1 fruit fly cellular context compared by ENCODE assay signal in the genomic region with DNA sequence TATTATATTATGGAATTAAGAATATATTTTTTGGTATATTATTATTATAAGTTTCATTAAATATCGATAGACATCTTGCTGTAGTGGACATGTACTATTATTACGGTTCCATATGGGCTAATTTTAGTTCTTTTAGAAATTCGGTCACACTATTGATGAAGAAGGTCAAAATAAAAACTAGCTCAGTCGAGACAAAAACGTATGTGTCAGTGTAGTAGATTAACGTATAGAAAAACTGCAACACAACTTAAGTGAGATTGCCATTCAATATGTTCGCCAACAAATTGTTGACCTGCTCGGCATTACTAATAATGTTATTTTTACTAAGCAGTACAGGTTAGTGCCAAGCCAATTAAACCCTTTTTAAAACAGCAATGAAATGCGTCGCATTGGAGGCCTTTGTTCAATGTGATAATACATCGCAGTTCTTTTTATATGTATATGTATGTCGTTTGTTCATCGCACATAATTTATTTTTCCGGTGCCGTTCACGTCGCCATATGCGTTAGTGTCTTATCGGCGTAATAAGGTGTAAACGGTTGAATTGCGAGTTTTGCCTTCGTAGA.
TF ChIP-seq lines count a peak whose summit lies in the region.

A gene (plus strand): TSS at position 164 of the 566 bp plus-strand sequence.

TF ChIP-seq in whole organism, embryonic, 481 proteins besides CTCF, POLR2A, EP300 and RAD21 (continued from another document and continues in another):
- no peak for TF ChIP-seq CG11398 (GFP tag; optimal IDR thresholded peaks at IDR 0.05; lab: Kevin White, UChicago)
- no peak for TF ChIP-seq CG12104 (GFP tag; optimal IDR thresholded peaks at IDR 0.05; lab: Kevin White, UChicago)
- TF ChIP-seq CG12769 (tag; optimal IDR thresholded peaks at IDR 0.05; lab: Kevin White, UChicago), result no peak
- TF ChIP-seq pan (optimal IDR thresholded peaks at IDR 0.05; lab: Kevin White, UChicago), result no peak
- TF ChIP-seq pan (GFP tag; optimal IDR thresholded peaks at IDR 0.05 in 1 of 2, IDR thresholded peaks at IDR 0.05 in 1 of 2), result no peak
- no peak for TF ChIP-seq vnd (GFP tag; IDR thresholded peaks at IDR 0.05; lab: Robert Waterston, UW; ENCODE audit: partially characterized antibody)
- no peak for TF ChIP-seq gt (GFP tag; IDR thresholded peaks at IDR 0.05; lab: Robert Waterston, UW)
- TF ChIP-seq CG11560 (tag; IDR thresholded peaks at IDR 0.05; lab: Robert Waterston, UW), result no peak
- TF ChIP-seq CG30020 (tag; optimal IDR thresholded peaks at IDR 0.05; lab: Kevin White, UChicago), result peak; percentile 99
- no peak for TF ChIP-seq pita (GFP tag; optimal IDR thresholded peaks at IDR 0.05; lab: Kevin White, UChicago)
- TF ChIP-seq Bdp1 (GFP tag; optimal IDR thresholded peaks at IDR 0.05; lab: Kevin White, UChicago), result no peak
- TF ChIP-seq Hr39 (optimal IDR thresholded peaks at IDR 0.05; lab: Kevin White, UChicago), result no peak
- no peak for TF ChIP-seq cwo (GFP tag; optimal IDR thresholded peaks at IDR 0.05; lab: Kevin White, UChicago)
- peak; percentile 68 for TF ChIP-seq CG12391 (tag; optimal IDR thresholded peaks at IDR 0.05; lab: Kevin White, UChicago)
- no peak for TF ChIP-seq ash1 (GFP tag; optimal IDR thresholded peaks at IDR 0.05; lab: Kevin White, UChicago)
- no peak for TF ChIP-seq lbe (GFP tag; optimal IDR thresholded peaks at IDR 0.05; lab: Kevin White, UChicago)
- TF ChIP-seq CG30431 (GFP tag; optimal IDR thresholded peaks at IDR 0.05; lab: Kevin White, UChicago), result no peak
- TF ChIP-seq maf-S (GFP tag; optimal IDR thresholded peaks at IDR 0.05; lab: Kevin White, UChicago), result no peak
- TF ChIP-seq Drgx (GFP tag; IDR thresholded peaks at IDR 0.05; lab: Robert Waterston, UW), result no peak
- no peak for TF ChIP-seq B-H2 (GFP tag; optimal IDR thresholded peaks at IDR 0.05; lab: Kevin White, UChicago)
- no peak for TF ChIP-seq CG10543 (GFP tag; optimal IDR thresholded peaks at IDR 0.05; lab: Kevin White, UChicago)
- TF ChIP-seq B-H1 (GFP tag; IDR thresholded peaks at IDR 0.05; lab: Robert Waterston, UW), result no peak
- no peak for TF ChIP-seq Trl (optimal IDR thresholded peaks at IDR 0.05; lab: Kevin White, UChicago)
- TF ChIP-seq Trl (GFP tag; optimal IDR thresholded peaks at IDR 0.05; lab: Kevin White, UChicago), result no peak
- no peak for TF ChIP-seq otp (GFP tag; IDR thresholded peaks at IDR 0.05; lab: Robert Waterston, UW)
- TF ChIP-seq CG3407 (GFP tag; optimal IDR thresholded peaks at IDR 0.05; lab: Kevin White, UChicago), result no peak
- TF ChIP-seq Eip74EF (GFP tag; optimal IDR thresholded peaks at IDR 0.05; lab: Kevin White, UChicago), result no peak
- no peak for TF ChIP-seq CG4820 (GFP tag; optimal IDR thresholded peaks at IDR 0.05; lab: Kevin White, UChicago)
- no peak for TF ChIP-seq CG7963 (GFP tag; IDR thresholded peaks at IDR 0.05; lab: Robert Waterston, UW; ENCODE audit: partially characterized antibody)
- TF ChIP-seq slbo (GFP tag; IDR thresholded peaks at IDR 0.05; lab: Robert Waterston, UW), result no peak
- peak; percentile 64 for TF ChIP-seq CoRest (tag; optimal IDR thresholded peaks at IDR 0.05; lab: Kevin White, UChicago)
- peak; percentile 52 for TF ChIP-seq CG18262 (tag; optimal IDR thresholded peaks at IDR 0.05; lab: Kevin White, UChicago)
- TF ChIP-seq grn (GFP tag; optimal IDR thresholded peaks at IDR 0.05; lab: Kevin White, UChicago), result no peak
- TF ChIP-seq Meics (GFP tag; optimal IDR thresholded peaks at IDR 0.05; lab: Kevin White, UChicago), result peak; percentile 5
- TF ChIP-seq CG32772 (GFP tag; IDR thresholded peaks at IDR 0.05; lab: Robert Waterston, UW), result no peak
- TF ChIP-seq Hr78 (GFP tag; optimal IDR thresholded peaks at IDR 0.05; lab: Kevin White, UChicago), result peak in 1 of 2 experiments; percentile 48
- no peak for TF ChIP-seq CG9876 (GFP tag; optimal IDR thresholded peaks at IDR 0.05; lab: Kevin White, UChicago)
- TF ChIP-seq CG32767 (GFP tag; IDR thresholded peaks at IDR 0.05; lab: Robert Waterston, UW), result no peak
- TF ChIP-seq ttk (GFP tag; IDR thresholded peaks at IDR 0.05; lab: Robert Waterston, UW), result no peak
- TF ChIP-seq Fer2 (tag; optimal IDR thresholded peaks at IDR 0.05; lab: Kevin White, UChicago), result no peak
- TF ChIP-seq Oaz (GFP tag; IDR thresholded peaks at IDR 0.05; lab: Robert Waterston, UW), result no peak
- no peak for TF ChIP-seq CG8944 (GFP tag; optimal IDR thresholded peaks at IDR 0.05; lab: Kevin White, UChicago)
- no peak for TF ChIP-seq zen2 (GFP tag; IDR thresholded peaks at IDR 0.05; lab: Robert Waterston, UW; ENCODE audit: partially characterized antibody)
- no peak for TF ChIP-seq Awh (GFP tag; IDR thresholded peaks at IDR 0.05; lab: Robert Waterston, UW)
- TF ChIP-seq jigr1 (GFP tag; IDR thresholded peaks at IDR 0.05; lab: Robert Waterston, UW), result no peak
- no peak for TF ChIP-seq CG11695 (GFP tag; IDR thresholded peaks at IDR 0.05; lab: Robert Waterston, UW)
- TF ChIP-seq CG12236 (GFP tag; optimal IDR thresholded peaks at IDR 0.05; lab: Kevin White, UChicago), result no peak
- TF ChIP-seq CG2116 (GFP tag; optimal IDR thresholded peaks at IDR 0.05; lab: Kevin White, UChicago), result no peak
- no peak for TF ChIP-seq slou (GFP tag; optimal IDR thresholded peaks at IDR 0.05; lab: Kevin White, UChicago)
- TF ChIP-seq pum (GFP tag; optimal IDR thresholded peaks at IDR 0.05; lab: Kevin White, UChicago), result no peak
- no peak for TF ChIP-seq ERR (GFP tag; optimal IDR thresholded peaks at IDR 0.05; lab: Kevin White, UChicago)
- TF ChIP-seq CG16863 (GFP tag; optimal IDR thresholded peaks at IDR 0.05; lab: Kevin White, UChicago), result no peak
- TF ChIP-seq eve (GFP tag; optimal IDR thresholded peaks at IDR 0.05; lab: Kevin White, UChicago), result peak in 1 of 2 experiments; percentile 81
- no peak for TF ChIP-seq mam (GFP tag; optimal IDR thresholded peaks at IDR 0.05; lab: Kevin White, UChicago)
- no peak; the same call in 2 of the 3 replicates for TF ChIP-seq croc (GFP tag; conservative IDR thresholded peaks at IDR 0.05; lab: Robert Waterston, UW)
- TF ChIP-seq vvl (GFP tag; IDR thresholded peaks at IDR 0.05; lab: Robert Waterston, UW), result 0 out of 2 replicates have a peak, but pooled peaks have one; percentile 14
- no peak for TF ChIP-seq Ets97D (GFP tag; optimal IDR thresholded peaks at IDR 0.05; lab: Kevin White, UChicago)
- no peak for TF ChIP-seq CG7928 (GFP tag; optimal IDR thresholded peaks at IDR 0.05; lab: Kevin White, UChicago)
- TF ChIP-seq usp (GFP tag; optimal IDR thresholded peaks at IDR 0.05; lab: Kevin White, UChicago), result no peak
- no peak for TF ChIP-seq Dip2 (GFP tag; IDR thresholded peaks at IDR 0.05; lab: Robert Waterston, UW)
- TF ChIP-seq CG8388 (GFP tag; optimal IDR thresholded peaks at IDR 0.05; lab: Kevin White, UChicago), result no peak
- no peak for TF ChIP-seq bab2 (GFP tag; optimal IDR thresholded peaks at IDR 0.05; lab: Kevin White, UChicago)
- TF ChIP-seq ssp (GFP tag; IDR thresholded peaks at IDR 0.05; lab: Robert Waterston, UW), result peak; percentile 99
- no peak for TF ChIP-seq CG1233 (GFP tag; optimal IDR thresholded peaks at IDR 0.05; lab: Kevin White, UChicago)
- no peak for TF ChIP-seq CG7745 (tag; optimal IDR thresholded peaks at IDR 0.05; lab: Kevin White, UChicago)
- no peak for TF ChIP-seq Myb (GFP tag; optimal IDR thresholded peaks at IDR 0.05; lab: Kevin White, UChicago)
- TF ChIP-seq sqz (GFP tag; optimal IDR thresholded peaks at IDR 0.05; lab: Kevin White, UChicago), result no peak
- TF ChIP-seq Xbp1 (GFP tag; optimal IDR thresholded peaks at IDR 0.05; lab: Kevin White, UChicago), result no peak
- no peak for TF ChIP-seq NC2β (GFP tag; optimal IDR thresholded peaks at IDR 0.05; lab: Kevin White, UChicago)
- TF ChIP-seq dati (GFP tag; IDR thresholded peaks at IDR 0.05; lab: Robert Waterston, UW), result no peak
- peak in 2 of 3 experiments; percentile 29 to 86 for TF ChIP-seq lola (GFP tag; optimal IDR thresholded peaks at IDR 0.05; lab: Kevin White, UChicago)
- TF ChIP-seq C15 (GFP tag; IDR thresholded peaks at IDR 0.05; lab: Robert Waterston, UW), result no peak
- no peak for TF ChIP-seq tio (GFP tag; optimal IDR thresholded peaks at IDR 0.05; lab: Kevin White, UChicago)
- TF ChIP-seq insv (GFP tag; optimal IDR thresholded peaks at IDR 0.05; lab: Kevin White, UChicago), result no peak
- no peak for TF ChIP-seq ind (GFP tag; optimal IDR thresholded peaks at IDR 0.05; lab: Kevin White, UChicago)
- no peak for TF ChIP-seq sr (GFP tag; IDR thresholded peaks at IDR 0.05; lab: Robert Waterston, UW)
- TF ChIP-seq CG11504 (tag; optimal IDR thresholded peaks at IDR 0.05; lab: Kevin White, UChicago), result peak; percentile 49
- TF ChIP-seq Max (GFP tag; optimal IDR thresholded peaks at IDR 0.05; lab: Kevin White, UChicago), result no peak
- no peak for TF ChIP-seq Elba2 (GFP tag; optimal IDR thresholded peaks at IDR 0.05; lab: Kevin White, UChicago)
- TF ChIP-seq tll (GFP tag; optimal IDR thresholded peaks at IDR 0.05; lab: Kevin White, UChicago), result no peak
- no peak for TF ChIP-seq CG4424 (GFP tag; optimal IDR thresholded peaks at IDR 0.05; lab: Kevin White, UChicago)
- no peak for TF ChIP-seq CG11456 (GFP tag; IDR thresholded peaks at IDR 0.05; lab: Robert Waterston, UW)
- no peak for TF ChIP-seq NfI (GFP tag; optimal IDR thresholded peaks at IDR 0.05; lab: Kevin White, UChicago)
- peak; percentile 88 for TF ChIP-seq sens (GFP tag; lab: Kevin White, UChicago)
- TF ChIP-seq Bgb (GFP tag; IDR thresholded peaks at IDR 0.05; lab: Robert Waterston, UW; ENCODE audit: partially characterized antibody), result no peak
- TF ChIP-seq CG8359 (GFP tag; optimal IDR thresholded peaks at IDR 0.05; lab: Kevin White, UChicago; ENCODE audit: borderline replicate concordance), result no peak
- TF ChIP-seq Hmr (GFP tag; optimal IDR thresholded peaks at IDR 0.05; lab: Kevin White, UChicago), result peak; percentile 19
- TF ChIP-seq nom (GFP tag; optimal IDR thresholded peaks at IDR 0.05; lab: Kevin White, UChicago), result peak; percentile 7
- TF ChIP-seq Hand (GFP tag; optimal IDR thresholded peaks at IDR 0.05; lab: Kevin White, UChicago), result no peak
- no peak for TF ChIP-seq CG10274 (GFP tag; optimal IDR thresholded peaks at IDR 0.05; lab: Kevin White, UChicago)
- no peak for TF ChIP-seq CG10959 (GFP tag; IDR thresholded peaks at IDR 0.05; lab: Robert Waterston, UW)
- TF ChIP-seq Dek (tag; optimal IDR thresholded peaks at IDR 0.05; lab: Kevin White, UChicago), result peak; percentile 34
- TF ChIP-seq CG7786 (GFP tag; optimal IDR thresholded peaks at IDR 0.05; lab: Kevin White, UChicago), result no peak
- peak; percentile 26 for TF ChIP-seq CG17568 (GFP tag; optimal IDR thresholded peaks at IDR 0.05; lab: Kevin White, UChicago)
- TF ChIP-seq CG8281 (tag; optimal IDR thresholded peaks at IDR 0.05; lab: Kevin White, UChicago), result no peak
- peak; percentile 7 for TF ChIP-seq CG15269 (tag; optimal IDR thresholded peaks at IDR 0.05; lab: Kevin White, UChicago)
- TF ChIP-seq Dad (GFP tag; optimal IDR thresholded peaks at IDR 0.05; lab: Kevin White, UChicago), result no peak
- no peak for TF ChIP-seq zf30C (GFP tag; optimal IDR thresholded peaks at IDR 0.05; lab: Kevin White, UChicago)
- no peak for TF ChIP-seq sisA (GFP tag; IDR thresholded peaks at IDR 0.05; lab: Robert Waterston, UW)
- peak; percentile 57 for TF ChIP-seq amos (GFP tag; IDR thresholded peaks at IDR 0.05; lab: Robert Waterston, UW; ENCODE audit: partially characterized antibody)
- TF ChIP-seq psq (GFP tag; optimal IDR thresholded peaks at IDR 0.05; lab: Kevin White, UChicago), result no peak
- TF ChIP-seq corto (GFP tag; optimal IDR thresholded peaks at IDR 0.05; lab: Kevin White, UChicago), result no peak
- TF ChIP-seq emc (GFP tag; optimal IDR thresholded peaks at IDR 0.05; lab: Kevin White, UChicago), result no peak
- TF ChIP-seq CG4730 (GFP tag; IDR thresholded peaks at IDR 0.05; lab: Robert Waterston, UW), result no peak
- no peak for TF ChIP-seq CG2889 (GFP tag; IDR thresholded peaks at IDR 0.05; lab: Robert Waterston, UW)
- no peak for TF ChIP-seq az2 (GFP tag; optimal IDR thresholded peaks at IDR 0.05; lab: Kevin White, UChicago)
- no peak for TF ChIP-seq kay (GFP tag; optimal IDR thresholded peaks at IDR 0.05; lab: Kevin White, UChicago)
- TF ChIP-seq da (GFP tag; optimal IDR thresholded peaks at IDR 0.05; lab: Kevin White, UChicago), result no peak
- no peak for TF ChIP-seq cato (GFP tag; optimal IDR thresholded peaks at IDR 0.05; lab: Kevin White, UChicago; ENCODE audit: borderline replicate concordance)
- TF ChIP-seq CG17829 (tag; optimal IDR thresholded peaks at IDR 0.05; lab: Kevin White, UChicago), result peak; percentile 71
- no peak for TF ChIP-seq gce (GFP tag; IDR thresholded peaks at IDR 0.05; lab: Robert Waterston, UW)
- TF ChIP-seq CG8478 (optimal IDR thresholded peaks at IDR 0.05; lab: Kevin White, UChicago), result no peak
- TF ChIP-seq CG34224 (GFP tag; IDR thresholded peaks at IDR 0.05; lab: Robert Waterston, UW; ENCODE audit: partially characterized antibody), result no peak
- TF ChIP-seq chinmo (GFP tag; IDR thresholded peaks at IDR 0.05; lab: Robert Waterston, UW; ENCODE audit: partially characterized antibody), result no peak
- TF ChIP-seq Xrp1 (GFP tag; IDR thresholded peaks at IDR 0.05; lab: Robert Waterston, UW), result peak; percentile 36; the same call in 1 of the 2 replicates
- TF ChIP-seq D19B (GFP tag; optimal IDR thresholded peaks at IDR 0.05; lab: Kevin White, UChicago), result no peak
- TF ChIP-seq Poxn (GFP tag; IDR thresholded peaks at IDR 0.05; lab: Robert Waterston, UW), result no peak
- peak; percentile 35; the same call in 1 of the 2 replicates for TF ChIP-seq CG3847 (GFP tag; IDR thresholded peaks at IDR 0.05; lab: Robert Waterston, UW)
- no peak for TF ChIP-seq dan (GFP tag; IDR thresholded peaks at IDR 0.05; lab: Robert Waterston, UW)
- peak; percentile 10 for TF ChIP-seq fd96Cb (tag; optimal IDR thresholded peaks at IDR 0.05; lab: Kevin White, UChicago)
- no peak; the same call in 2 of the 3 replicates for TF ChIP-seq Mrtf (GFP tag; IDR thresholded peaks at IDR 0.05; lab: Robert Waterston, UW)
- TF ChIP-seq CG5245 (GFP tag; optimal IDR thresholded peaks at IDR 0.05; lab: Kevin White, UChicago), result no peak
- TF ChIP-seq CG6175 (GFP tag; IDR thresholded peaks at IDR 0.05; lab: Robert Waterston, UW), result no peak
- TF ChIP-seq HLH54F (GFP tag; optimal IDR thresholded peaks at IDR 0.05; lab: Kevin White, UChicago), result no peak
- peak; percentile 46 for TF ChIP-seq D19A (tag; optimal IDR thresholded peaks at IDR 0.05; lab: Kevin White, UChicago)
- no peak for TF ChIP-seq chn (GFP tag; optimal IDR thresholded peaks at IDR 0.05; lab: Kevin White, UChicago)
- no peak for TF ChIP-seq jing (GFP tag; optimal IDR thresholded peaks at IDR 0.05; lab: Kevin White, UChicago)
- TF ChIP-seq CG10654 (GFP tag; optimal IDR thresholded peaks at IDR 0.05; lab: Kevin White, UChicago), result no peak
- TF ChIP-seq CG5953 (GFP tag; IDR thresholded peaks at IDR 0.05; lab: Robert Waterston, UW), result no peak
- no peak for TF ChIP-seq CG3838 (GFP tag; optimal IDR thresholded peaks at IDR 0.05; lab: Kevin White, UChicago)
- no peak for TF ChIP-seq ro (GFP tag; IDR thresholded peaks at IDR 0.05; lab: Robert Waterston, UW)
